Fruit fly (Drosophila melanogaster): ENCODE data around the gene CG33339.
A peak's percentile ranks its signal among the peaks of the same experiment; 100 is the strongest.

Gene CG33339

dm6 chr3R:24320342-24320711, 41.3 kb upstream of the CG33339 start (continued):
- no peak for TF ChIP-seq esg (GFP tag; conservative IDR thresholded peaks at IDR 0.05)
- no peak for TF ChIP-seq Sox102F (GFP tag; optimal IDR thresholded peaks at IDR 0.05)
- TF ChIP-seq zfh1 (GFP tag; IDR thresholded peaks at IDR 0.05), result no peak
- TF ChIP-seq CG4404 (GFP tag; IDR thresholded peaks at IDR 0.05), result no peak
- TF ChIP-seq Bteb2 (GFP tag; optimal IDR thresholded peaks at IDR 0.05), result no peak
- TF ChIP-seq Meics (GFP tag; optimal IDR thresholded peaks at IDR 0.05), result no peak
- TF ChIP-seq ash1 (GFP tag; optimal IDR thresholded peaks at IDR 0.05), result no peak
- TF ChIP-seq Rx (GFP tag; IDR thresholded peaks at IDR 0.05), result no peak
- TF ChIP-seq pum (GFP tag; optimal IDR thresholded peaks at IDR 0.05), result no peak
- no peak for TF ChIP-seq CG15011 (GFP tag; optimal IDR thresholded peaks at IDR 0.05)
- TF ChIP-seq insv (GFP tag; optimal IDR thresholded peaks at IDR 0.05), result no peak
- no peak for TF ChIP-seq CG12104 (GFP tag; optimal IDR thresholded peaks at IDR 0.05)
- TF ChIP-seq Chrac-16 (GFP tag; optimal IDR thresholded peaks at IDR 0.05), result no peak
- peak; percentile 25 for TF ChIP-seq HmgZ (tag; optimal IDR thresholded peaks at IDR 0.05)
- no peak for TF ChIP-seq CG2678 (tag; optimal IDR thresholded peaks at IDR 0.05)
- TF ChIP-seq so (GFP tag; IDR thresholded peaks at IDR 0.05), result no peak
- TF ChIP-seq CG4707 (GFP tag; optimal IDR thresholded peaks at IDR 0.05), result no peak
- peak; percentile 75 for TF ChIP-seq tna (GFP tag; IDR thresholded peaks at IDR 0.05; ENCODE audit: partially characterized antibody)
- TF ChIP-seq Fer2 (tag; optimal IDR thresholded peaks at IDR 0.05), result no peak
- no peak for TF ChIP-seq sima (GFP tag; optimal IDR thresholded peaks at IDR 0.05)
- peak; percentile 41 for TF ChIP-seq CG10979 (tag; optimal IDR thresholded peaks at IDR 0.05)
- no peak for TF ChIP-seq Sin3A (optimal IDR thresholded peaks at IDR 0.05)
- no peak for TF ChIP-seq gcm2 (GFP tag; optimal IDR thresholded peaks at IDR 0.05)
- no peak for TF ChIP-seq Drgx (GFP tag; IDR thresholded peaks at IDR 0.05)
- TF ChIP-seq Sox100B (GFP tag; optimal IDR thresholded peaks at IDR 0.05), result no peak
- TF ChIP-seq CG4854 (GFP tag; optimal IDR thresholded peaks at IDR 0.05), result no peak
- TF ChIP-seq Myb (GFP tag; optimal IDR thresholded peaks at IDR 0.05), result peak; percentile 99
- TF ChIP-seq Nf-YB (GFP tag; optimal IDR thresholded peaks at IDR 0.05), result no peak
- 0 out of 3 replicates have a peak, but pooled peaks have one; percentile 30 for TF ChIP-seq otp (GFP tag; IDR thresholded peaks at IDR 0.05)
- no peak for TF ChIP-seq ken (GFP tag; IDR thresholded peaks at IDR 0.05)
- no peak for TF ChIP-seq Six4 (GFP tag; optimal IDR thresholded peaks at IDR 0.05)
- TF ChIP-seq lola (GFP tag; optimal IDR thresholded peaks at IDR 0.05), result no peak
- no peak for TF ChIP-seq Dfd (GFP tag; optimal IDR thresholded peaks at IDR 0.05)
- TF ChIP-seq Gsc (GFP tag; IDR thresholded peaks at IDR 0.05), result no peak
- TF ChIP-seq CG31441 (GFP tag; IDR thresholded peaks at IDR 0.05), result no peak
- TF ChIP-seq CG2199 (GFP tag; IDR thresholded peaks at IDR 0.05), result no peak
- TF ChIP-seq CG6854 (GFP tag; optimal IDR thresholded peaks at IDR 0.05), result no peak
- TF ChIP-seq amos (GFP tag; IDR thresholded peaks at IDR 0.05; ENCODE audit: partially characterized antibody), result peak; percentile 74
- TF ChIP-seq Atf-2 (GFP tag; optimal IDR thresholded peaks at IDR 0.05), result no peak
- peak; percentile 57; the same call in 2 of the 3 replicates for TF ChIP-seq zen2 (GFP tag; IDR thresholded peaks at IDR 0.05; ENCODE audit: partially characterized antibody)
- no peak for TF ChIP-seq CG9797 (GFP tag; optimal IDR thresholded peaks at IDR 0.05)
- TF ChIP-seq Xrp1 (GFP tag; IDR thresholded peaks at IDR 0.05), result 0 out of 2 replicates have a peak, but pooled peaks have one; percentile 23
- TF ChIP-seq CG11398 (GFP tag; optimal IDR thresholded peaks at IDR 0.05), result no peak
- TF ChIP-seq chinmo (GFP tag; IDR thresholded peaks at IDR 0.05; ENCODE audit: partially characterized antibody), result peak; percentile 81; the same call in 3 of the 4 replicates
- no peak for TF ChIP-seq CG7928 (GFP tag; optimal IDR thresholded peaks at IDR 0.05)
- no peak for TF ChIP-seq abd-A (tag; optimal IDR thresholded peaks at IDR 0.05)
- no peak for TF ChIP-seq crol (GFP tag; IDR thresholded peaks at IDR 0.05)
- TF ChIP-seq nerfin-2 (GFP tag; IDR thresholded peaks at IDR 0.05; ENCODE audit: partially characterized antibody), result no peak
- no peak for TF ChIP-seq C15 (GFP tag; IDR thresholded peaks at IDR 0.05)
- TF ChIP-seq Blimp-1 (GFP tag; optimal IDR thresholded peaks at IDR 0.05), result no peak
- no peak for TF ChIP-seq gsb (GFP tag; IDR thresholded peaks at IDR 0.05)
- peak; percentile 87 for TF ChIP-seq Dref (GFP tag; IDR thresholded peaks at IDR 0.05)

Data from whole organism, embryonic.